Fruit fly (Drosophila melanogaster): ENCODE data around the gene CG1231.

DNA sequence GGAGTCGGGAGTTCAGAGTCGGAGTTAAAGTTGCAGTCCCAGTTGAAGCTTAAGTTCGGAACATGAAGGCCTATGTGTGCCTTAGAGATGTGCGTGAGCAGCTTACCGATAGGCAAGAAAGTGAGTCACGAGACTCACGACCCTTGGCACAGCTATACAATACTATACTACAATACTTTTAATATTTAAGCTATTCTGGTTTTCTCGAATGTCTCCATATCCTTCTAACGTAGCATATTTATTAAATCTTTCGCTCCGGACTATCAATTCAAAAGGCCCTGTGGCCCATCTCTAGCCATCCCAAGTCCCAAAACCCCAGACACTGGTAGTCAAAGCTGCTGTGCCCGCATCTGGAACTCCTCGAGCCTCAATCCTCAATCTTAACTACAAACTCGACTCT is 34.0 kb downstream of the CG1231 start:
- TF ChIP-seq EcR (GFP tag; optimal IDR thresholded peaks at IDR 0.05) = no peak
- TF ChIP-seq usp (GFP tag; optimal IDR thresholded peaks at IDR 0.05) = no peak
